Fruit fly (Drosophila melanogaster) whole organism, pupa: ENCODE results near the gene CG14659.

Experiments used
- CG10348 ChIP-seq: fragments of 200-800 bp; sonication (Bioruptor generic); IDR thresholded peaks from 2 replicates; pipeline ENCODE4 v1.3.6; 2022; ENCODE audit warnings: missing biosample characterization, missing genetic modification characterization
- CG12605 ChIP-seq: fragments of 200-800 bp; sonication (Bioruptor generic); IDR thresholded peaks from 2 replicates; pipeline ENCODE4 v1.3.6; 2022; ENCODE audit warnings: missing biosample characterization, missing genetic modification characterization
- CG13204 ChIP-seq: fragments of 200-800 bp; sonication (Bioruptor generic); optimal IDR thresholded peaks from 2 replicates; lab custom pipeline; 2018; ENCODE audit warnings: missing biosample characterization, mild to moderate bottlenecking, missing genetic modification characterization, moderate library complexity
- CG14655 ChIP-seq: fragments of 200-800 bp; sonication (Bioruptor generic); optimal IDR thresholded peaks from 3 replicates; lab custom pipeline; 2017; ENCODE audit warnings: mild to moderate bottlenecking, missing biosample characterization, missing genetic modification reagents, missing genetic modification characterization
- CG15710 ChIP-seq: fragments of 200-800 bp; sonication (Bioruptor generic); optimal IDR thresholded peaks from 2 replicates; lab custom pipeline; 2018; ENCODE audit warnings: missing biosample characterization, mild to moderate bottlenecking, missing genetic modification characterization, moderate library complexity
- CG17806 ChIP-seq: fragments of 200-800 bp; sonication (Bioruptor generic); optimal IDR thresholded peaks from 2 replicates; lab custom pipeline; 2018; ENCODE audit warnings: missing biosample characterization, mild to moderate bottlenecking, missing genetic modification characterization, moderate library complexity
- CG32121 ChIP-seq: fragments of 200-800 bp; sonication (Bioruptor generic); IDR thresholded peaks from 2 replicates; pipeline ENCODE4 v1.3.6; 2022; ENCODE audit warnings: missing biosample characterization, missing genetic modification characterization
- CG34367 ChIP-seq: fragments of 200-800 bp; sonication (Bioruptor generic); optimal IDR thresholded peaks from 2 replicates; lab custom pipeline; 2018; ENCODE audit warnings: missing biosample characterization, mild to moderate bottlenecking, missing genetic modification characterization
- CG4496 ChIP-seq: fragments of 200-800 bp; sonication (Bioruptor generic); IDR thresholded peaks from 3 replicates; pipeline ENCODE4 v1.3.6; 2022; ENCODE audit warnings: missing biosample characterization, missing genetic modification characterization
- CG8159 ChIP-seq: fragments of 200-800 bp; sonication (Bioruptor generic); optimal IDR thresholded peaks from 3 replicates; lab custom pipeline; 2018; ENCODE audit warnings: missing biosample characterization, mild to moderate bottlenecking, missing genetic modification characterization, moderate library complexity
- CG8301 ChIP-seq: fragments of 200-800 bp; sonication (Bioruptor generic); optimal IDR thresholded peaks from 2 replicates; lab custom pipeline; 2018; ENCODE audit warnings: missing biosample characterization, mild to moderate bottlenecking, missing genetic modification characterization
- CG9948 ChIP-seq: fragments of 200-800 bp; sonication (Bioruptor generic); optimal IDR thresholded peaks from 2 replicates; lab custom pipeline; 2018; ENCODE audit warnings: missing biosample characterization, mild to moderate bottlenecking, missing genetic modification characterization, moderate library complexity
- D1 ChIP-seq: fragments of 200-800 bp; sonication (Bioruptor generic); optimal IDR thresholded peaks from 2 replicates; lab custom pipeline; 2018; ENCODE audit warnings: missing biosample characterization, mild to moderate bottlenecking, missing genetic modification characterization, moderate library complexity
- EcR ChIP-seq: fragments of 200-800 bp; sonication (Bioruptor generic); optimal IDR thresholded peaks from 3 replicates; lab custom pipeline; 2019; ENCODE audit warnings: missing biosample characterization, missing genetic modification characterization, mild to moderate bottlenecking, moderate library complexity, missing genetic modification reagents
- Ets98B ChIP-seq: fragments of 200-800 bp; sonication (Bioruptor generic); IDR thresholded peaks from 2 replicates; pipeline ENCODE4 v1.3.6; 2022; ENCODE audit warnings: missing biosample characterization, missing genetic modification characterization
- Pif1A ChIP-seq: fragments of 200-800 bp; sonication (Bioruptor generic); optimal IDR thresholded peaks from 3 replicates; lab custom pipeline; 2016; ENCODE audit warnings: missing biosample characterization, missing genetic modification characterization
- Pif1B ChIP-seq: fragments of 200-800 bp; sonication (Bioruptor generic); optimal IDR thresholded peaks from 3 replicates; lab custom pipeline; 2016; ENCODE audit warnings: missing biosample characterization, missing genetic modification characterization
- Snoo ChIP-seq: fragments of 200-800 bp; sonication (Bioruptor generic); optimal IDR thresholded peaks from 3 replicates; lab custom pipeline; 2017; ENCODE audit warnings: missing biosample characterization, mild to moderate bottlenecking, missing genetic modification characterization, inconsistent platforms
- fd96Ca ChIP-seq: fragments of 200-800 bp; sonication (Bioruptor generic); IDR thresholded peaks from 3 replicates; pipeline ENCODE4 v1.3.6; 2022; ENCODE audit warnings: missing biosample characterization, missing genetic modification characterization
- gl ChIP-seq: fragments of 200-800 bp; sonication (Bioruptor generic); optimal IDR thresholded peaks from 2 replicates; lab custom pipeline; 2018; ENCODE audit warnings: missing biosample characterization, mild to moderate bottlenecking, missing genetic modification characterization
- rn ChIP-seq: fragments of 200-800 bp; sonication (Bioruptor generic); IDR thresholded peaks from 2 replicates; pipeline ENCODE4 v1.3.6; 2022; ENCODE audit warnings: missing biosample characterization, missing genetic modification characterization

Gene CG14659

dm6 chr3R:4830413-4830812 lies 684 bp downstream of the CG14659 start, which contains the start of gene CG14658:
TSS of gene CG14658 (minus strand) at chr3R:4830513.
- TF ChIP-seq EcR (GFP tag; lab: Kevin White, UChicago) (no peak), CG8301 (tag; lab: Kevin White, UChicago) (no peak), CG4496 (GFP tag; lab: Robert Waterston, UW) (no peak), CG8159 (tag; lab: Kevin White, UChicago) (no peak), Snoo (tag; lab: Kevin White, UChicago) (no peak), CG13204 (GFP tag; lab: Kevin White, UChicago) (no peak), D1 (tag; lab: Kevin White, UChicago) (no peak), CG17806 (tag; lab: Kevin White, UChicago) (no peak), CG32121 (no peak), Pif1B (GFP tag; lab: Kevin White, UChicago) (no peak)
- TF ChIP-seq, all 21 proteins: peak for 0

- TF ChIP-seq CG14655 (GFP tag; lab: Kevin White, UChicago) (no peak), CG4496 (GFP tag; lab: Robert Waterston, UW) (no peak), CG10348 (GFP tag; lab: Robert Waterston, UW) (no peak), fd96Ca (no peak), CG9948 (tag; lab: Kevin White, UChicago) (no peak), CG8301 (tag; lab: Kevin White, UChicago) (no peak), CG15710 (tag; lab: Kevin White, UChicago) (no peak), rn (GFP tag; lab: Robert Waterston, UW) (no peak), gl (no peak), CG12605 (GFP tag; lab: Robert Waterston, UW) (no peak), D1 (tag; lab: Kevin White, UChicago) (no peak), CG13204 (GFP tag; lab: Kevin White, UChicago) (no peak), Snoo (tag; lab: Kevin White, UChicago) (no peak), Ets98B (GFP tag; lab: Robert Waterston, UW) (no peak), Pif1A (GFP tag; lab: Kevin White, UChicago) (no peak)
Measured at dm6 chr3R:4825188-4825587, 5.9 kb downstream of the CG14659 start.

DNA sequence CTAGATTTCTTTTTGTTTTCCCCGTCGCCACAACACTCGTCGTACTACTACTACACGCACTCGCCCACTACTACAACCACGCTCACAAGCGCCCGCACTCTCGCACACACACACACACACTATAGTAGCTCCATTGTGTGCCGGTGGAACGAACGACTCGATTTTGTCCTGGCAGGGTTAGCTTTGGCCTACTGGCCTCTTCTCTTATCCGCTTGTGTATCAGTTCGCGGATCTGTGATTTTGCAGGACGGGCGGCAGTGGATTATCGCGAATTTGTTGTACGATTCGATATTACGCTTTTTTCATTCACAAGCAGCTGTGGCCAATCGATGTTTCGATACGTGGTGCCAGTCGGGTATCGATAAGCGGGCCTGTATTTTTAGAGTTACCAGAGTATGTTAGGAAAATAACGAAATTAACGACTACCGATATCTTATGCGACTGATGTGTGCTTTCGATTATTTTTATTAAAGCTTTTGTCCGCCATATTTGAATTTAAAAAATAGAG lies 9.9 kb downstream of the CG14659 start, which contains the start of gene CG14657:
CG14657 (minus strand) TSS at position 335 of the 508 bp plus-strand sequence.
- TF ChIP-seq Snoo (tag; lab: Kevin White, UChicago) (no peak), CG14655 (GFP tag; lab: Kevin White, UChicago) (no peak), CG8301 (tag; lab: Kevin White, UChicago) (no peak), Pif1B (GFP tag; lab: Kevin White, UChicago) (no peak), CG34367 (tag; lab: Kevin White, UChicago) (no peak), rn (GFP tag; lab: Robert Waterston, UW) (no peak), CG12605 (GFP tag; lab: Robert Waterston, UW) (no peak), fd96Ca (no peak), D1 (tag; lab: Kevin White, UChicago) (no peak), Pif1A (GFP tag; lab: Kevin White, UChicago) (no peak), CG17806 (tag; lab: Kevin White, UChicago) (no peak), CG10348 (GFP tag; lab: Robert Waterston, UW) (no peak), CG32121 (no peak), Ets98B (GFP tag; lab: Robert Waterston, UW) (no peak), CG9948 (tag; lab: Kevin White, UChicago) (no peak)

DNA sequence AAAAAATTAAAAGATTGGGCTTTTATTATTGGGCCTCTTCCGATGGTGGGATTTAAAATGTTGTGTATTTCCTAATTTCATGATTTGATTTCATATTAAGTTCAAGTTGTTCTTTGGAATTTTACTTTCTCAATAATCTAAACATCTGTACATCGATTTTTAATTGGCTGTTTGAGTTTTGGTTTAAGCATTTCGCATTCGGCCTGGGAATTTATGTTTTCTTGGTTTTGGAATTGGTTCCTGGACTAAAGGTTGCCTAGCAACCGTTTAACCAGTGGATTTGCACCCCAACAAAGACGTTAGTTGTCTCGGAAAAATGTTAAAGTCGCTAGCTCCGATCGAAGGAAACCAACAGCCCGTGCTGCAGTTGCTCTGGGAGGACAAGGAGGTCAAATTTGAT lies 15.1 kb downstream of the CG14659 start, which contains the start of gene BBS5:
BBS5 (plus strand) TSS at position 301 of the 400 bp plus-strand sequence.
- no peak for TF ChIP-seq CG14655 (GFP tag; lab: Kevin White, UChicago)
- TF ChIP-seq CG17806 (tag; lab: Kevin White, UChicago), result no peak
- no peak for TF ChIP-seq EcR (GFP tag; lab: Kevin White, UChicago)
- no peak for TF ChIP-seq Pif1A (GFP tag; lab: Kevin White, UChicago)
- TF ChIP-seq Ets98B (GFP tag; lab: Robert Waterston, UW), result no peak
- no peak for TF ChIP-seq Snoo (tag; lab: Kevin White, UChicago)
- TF ChIP-seq CG9948 (tag; lab: Kevin White, UChicago), result no peak
- TF ChIP-seq Pif1B (GFP tag; lab: Kevin White, UChicago), result no peak
- TF ChIP-seq CG8301 (tag; lab: Kevin White, UChicago), result no peak
- TF ChIP-seq CG15710 (tag; lab: Kevin White, UChicago), result no peak
- TF ChIP-seq rn (GFP tag; lab: Robert Waterston, UW), result no peak
- TF ChIP-seq CG4496 (GFP tag; lab: Robert Waterston, UW), result no peak
- TF ChIP-seq CG12605 (GFP tag; lab: Robert Waterston, UW), result no peak
- no peak for TF ChIP-seq CG13204 (GFP tag; lab: Kevin White, UChicago)
- TF ChIP-seq fd96Ca, result no peak
- no peak for TF ChIP-seq gl

dm6 chr3R:4814677-4815076 lies 16.4 kb downstream of the CG14659 start:
- no peak for TF ChIP-seq Snoo (tag; lab: Kevin White, UChicago)
- no peak for TF ChIP-seq CG4496 (GFP tag; lab: Robert Waterston, UW)
- no peak for TF ChIP-seq Pif1A (GFP tag; lab: Kevin White, UChicago)
- TF ChIP-seq CG8159 (tag; lab: Kevin White, UChicago), result no peak
- TF ChIP-seq CG14655 (GFP tag; lab: Kevin White, UChicago), result no peak
- TF ChIP-seq rn (GFP tag; lab: Robert Waterston, UW), result no peak
- no peak for TF ChIP-seq Pif1B (GFP tag; lab: Kevin White, UChicago)
- no peak for TF ChIP-seq CG8301 (tag; lab: Kevin White, UChicago)
- no peak for TF ChIP-seq gl
- TF ChIP-seq CG15710 (tag; lab: Kevin White, UChicago), result no peak
- TF ChIP-seq fd96Ca, result no peak
- no peak for TF ChIP-seq CG32121
- TF ChIP-seq CG13204 (GFP tag; lab: Kevin White, UChicago), result no peak
- TF ChIP-seq CG12605 (GFP tag; lab: Robert Waterston, UW), result no peak
- no peak for TF ChIP-seq Ets98B (GFP tag; lab: Robert Waterston, UW)
- no peak for TF ChIP-seq EcR (GFP tag; lab: Kevin White, UChicago)
